Worm (Caenorhabditis elegans) whole organism, L4/young adult: ENCODE data around the gene R105.5.

Experiments
- dao-5 ChIP-seq: sonication (generic microtip); optimal IDR thresholded peaks from 2 replicates; lab custom pipeline; 2016; ENCODE audit warnings: missing genotype, missing genetic modification characterization, moderate library complexity, missing compliant biosample characterization
- him-1 ChIP-seq: sonication (generic microtip); optimal IDR thresholded peaks from 2 replicates; lab custom pipeline; 2016; ENCODE audit warnings: missing genotype, missing genetic modification reagents, missing genetic modification characterization, missing compliant biosample characterization

ce11 chrIV:4602565-4602964 is 33.5 kb upstream of the R105.5 start, which contains the start of gene F19C7.4:
- TF ChIP-seq him-1: no peak
- no peak for TF ChIP-seq dao-5 (tag; lab: Kevin White, UChicago)
